Worm (Caenorhabditis elegans): Measurements from ENCODE around the gene dhs-23.

- no peak for TF ChIP-seq nfya-1 (tag; optimal IDR thresholded peaks at IDR 0.05)
- no peak for TF ChIP-seq pqm-1 (tag; optimal IDR thresholded peaks at IDR 0.05)
- TF ChIP-seq sdc-2 (tag; optimal IDR thresholded peaks at IDR 0.05), result no peak
- no peak for TF ChIP-seq unc-86 (tag; optimal IDR thresholded peaks at IDR 0.05)
- TF ChIP-seq nhr-11 (tag; optimal IDR thresholded peaks at IDR 0.05), result no peak
- no peak for TF ChIP-seq tbx-2 (tag; optimal IDR thresholded peaks at IDR 0.05)
- TF ChIP-seq fkh-10 (GFP tag; optimal IDR thresholded peaks at IDR 0.05), result no peak
- TF ChIP-seq hlh-8 (tag; optimal IDR thresholded peaks at IDR 0.05), result no peak
- TF ChIP-seq ama-1 (optimal IDR thresholded peaks at IDR 0.05), result no peak
- no peak for TF ChIP-seq ceh-9 (tag; optimal IDR thresholded peaks at IDR 0.05)
Observed at ce11 chrV:15406928-15407327, 25.9 kb downstream of the dhs-23 start, which contains the start of gene srh-257.
